Worm (Caenorhabditis elegans) whole organism, L1 larva: ENCODE results near the gene srsx-22.

Source experiments
- C04F5.9 ChIP-seq: sonication (generic microtip); optimal IDR thresholded peaks from 2 replicates; lab custom pipeline; 2016; ENCODE audit warnings: missing genetic modification characterization, missing compliant biosample characterization
- nhr-28 ChIP-seq: fragments of 150-350 bp; optimal IDR thresholded peaks from 2 replicates; lab custom pipeline; 2014; ENCODE audit warnings: missing biosample characterization, missing genetic modification characterization

DNA sequence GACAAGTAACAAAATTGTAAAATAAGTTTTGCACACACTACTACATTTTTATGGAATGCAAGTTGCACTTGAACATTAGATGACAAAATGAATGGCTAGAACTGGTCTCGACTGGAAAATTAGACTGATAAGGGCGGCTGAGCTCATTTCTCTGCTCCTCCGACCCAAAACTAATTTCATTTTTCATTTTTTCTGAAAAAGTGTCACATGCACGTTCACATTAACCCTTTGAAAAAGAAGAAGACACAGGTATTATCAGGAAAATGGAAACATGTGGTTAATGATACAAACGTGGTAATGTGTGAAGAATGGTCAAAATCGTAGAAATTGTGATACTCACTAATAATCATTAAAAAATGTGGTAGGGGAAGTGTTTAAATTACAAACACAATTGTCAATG lies 44.5 kb upstream of the srsx-22 start:
- TF ChIP-seq nhr-28 (tag; lab: Kevin White, UChicago) (no peak), C04F5.9 (no peak)
